Worm (Caenorhabditis elegans) whole organism, L3 larva: ENCODE measurements around the gene ZK105.3.
A peak's percentile ranks its signal among the peaks of the same experiment; 100 is the strongest.

Experiments used
- R02D3.7 ChIP-seq: fragments of 150-350 bp; optimal IDR thresholded peaks from 2 replicates; lab custom pipeline; 2014; ENCODE audit warnings: missing biosample characterization, missing genetic modification characterization
- ZK546.5 ChIP-seq: sonication (generic microtip); optimal IDR thresholded peaks from 2 replicates; lab custom pipeline; 2017; ENCODE audit warnings: missing biosample characterization, missing genetic modification characterization
- ceh-16 ChIP-seq: sonication (generic microtip); optimal IDR thresholded peaks from 2 replicates; lab custom pipeline; 2017; ENCODE audit warnings: missing biosample characterization, missing genetic modification characterization
- ceh-28 ChIP-seq: fragments of 150-350 bp; optimal IDR thresholded peaks from 2 replicates; lab custom pipeline; 2014; ENCODE audit warnings: missing biosample characterization, missing genetic modification reagents, missing genetic modification characterization
- ceh-82 ChIP-seq: fragments of 150-350 bp; optimal IDR thresholded peaks from 2 replicates; lab custom pipeline; 2014; ENCODE audit warnings: missing biosample characterization, missing genetic modification characterization
- egl-27 ChIP-seq: sonication (generic microtip); optimal IDR thresholded peaks from 4 replicates; lab custom pipeline; 2017; ENCODE audit warnings: missing biosample characterization, missing genetic modification reagents, missing genetic modification characterization
- egl-5 ChIP-seq: fragments of 150-350 bp; optimal IDR thresholded peaks from 2 replicates; lab custom pipeline; 2017; ENCODE audit warnings: missing biosample characterization, missing genetic modification reagents, missing genetic modification characterization, inconsistent platforms
- elt-1 ChIP-seq: fragments of 150-350 bp; optimal IDR thresholded peaks from 2 replicates; lab custom pipeline; 2014; ENCODE audit warnings: missing biosample characterization, missing genetic modification characterization
- elt-2 ChIP-seq: sonication (generic microtip); optimal IDR thresholded peaks from 2 replicates; lab custom pipeline; 2016; ENCODE audit warnings: missing genetic modification reagents, mild to moderate bottlenecking, missing genetic modification characterization, missing compliant biosample characterization
- elt-3 ChIP-seq, 3 experiments: fragments of 150-350 bp in 1 of 3; sonication (generic microtip) in 2 of 3; optimal IDR thresholded peaks; 2 replicates in 2 of 3; 4 replicates in 1 of 3; lab custom pipeline; 2014 to 2017; ENCODE audit warnings: missing biosample characterization in 3 of 3, missing genetic modification characterization in 3 of 3
- eor-1 ChIP-seq, 2 experiments: fragments of 150-350 bp; optimal IDR thresholded peaks; 2 replicates each; lab custom pipeline; 2014 to 2018; ENCODE audit warnings: missing biosample characterization in 2 of 2, missing genetic modification characterization in 2 of 2
- fkh-10 ChIP-seq: sonication (generic microtip); optimal IDR thresholded peaks from 2 replicates; lab custom pipeline; 2017; ENCODE audit warnings: missing biosample characterization, missing genetic modification reagents, missing genetic modification characterization
- fkh-2 ChIP-seq: fragments of 150-350 bp; optimal IDR thresholded peaks from 2 replicates; lab custom pipeline; 2014; ENCODE audit warnings: missing biosample characterization, missing genetic modification reagents, missing genetic modification characterization
- fos-1 ChIP-seq: fragments of 150-350 bp; optimal IDR thresholded peaks from 2 replicates; lab custom pipeline; 2014; ENCODE audit warnings: missing biosample characterization, missing genetic modification characterization
- hmg-11 ChIP-seq: sonication (generic microtip); optimal IDR thresholded peaks from 2 replicates; lab custom pipeline; 2016; ENCODE audit warnings: missing genetic modification characterization, missing compliant biosample characterization
- lin-15B ChIP-seq: fragments of 150-350 bp; optimal IDR thresholded peaks from 2 replicates; lab custom pipeline; 2014; ENCODE audit warnings: missing biosample characterization, missing genetic modification characterization
- lin-39 ChIP-seq: fragments of 150-350 bp; optimal IDR thresholded peaks from 2 replicates; lab custom pipeline; 2018; ENCODE audit warnings: missing biosample characterization, missing genetic modification reagents, missing genetic modification characterization
- lsy-12 ChIP-seq: sonication (generic microtip); optimal IDR thresholded peaks from 2 replicates; lab custom pipeline; 2016; ENCODE audit warnings: mild to moderate bottlenecking, missing genetic modification characterization, missing compliant biosample characterization
- mdl-1 ChIP-seq: fragments of 150-350 bp; optimal IDR thresholded peaks from 2 replicates; lab custom pipeline; 2014; ENCODE audit warnings: missing biosample characterization, missing genetic modification characterization
- mml-1 ChIP-seq: fragments of 150-350 bp; sonication (generic microtip); optimal IDR thresholded peaks from 3 replicates; lab custom pipeline; 2014; ENCODE audit warnings: missing biosample characterization, missing genetic modification characterization
- nfya-1 ChIP-seq: sonication (generic microtip); optimal IDR thresholded peaks from 2 replicates; lab custom pipeline; 2017; ENCODE audit warnings: missing genetic modification characterization, mild to moderate bottlenecking, missing compliant biosample characterization, antibody characterized with exemption, moderate library complexity; ENCODE audit not compliant: insufficient read depth
- nhr-23 ChIP-seq: fragments of 150-350 bp; optimal IDR thresholded peaks from 2 replicates; lab custom pipeline; 2014; ENCODE audit warnings: missing biosample characterization, missing genetic modification reagents, missing genetic modification characterization
- nhr-25 ChIP-seq: sonication (generic microtip); optimal IDR thresholded peaks from 2 replicates; lab custom pipeline; 2017; ENCODE audit warnings: missing biosample characterization, missing genetic modification characterization
- nhr-76 ChIP-seq: fragments of 150-350 bp; sonication (generic microtip); optimal IDR thresholded peaks from 5 replicates; lab custom pipeline; 2014; ENCODE audit warnings: missing biosample characterization, missing genetic modification characterization
- nhr-77 ChIP-seq: fragments of 150-350 bp; optimal IDR thresholded peaks from 2 replicates; lab custom pipeline; 2014; ENCODE audit warnings: missing biosample characterization, missing genetic modification characterization
- pha-4 ChIP-seq: fragments of 150-350 bp; optimal IDR thresholded peaks from 2 replicates; lab custom pipeline; 2014; ENCODE audit warnings: missing biosample characterization, missing genetic modification reagents, missing genetic modification characterization
- pqm-1 ChIP-seq: fragments of 150-350 bp; optimal IDR thresholded peaks from 2 replicates; lab custom pipeline; 2017; ENCODE audit warnings: missing biosample characterization, missing genetic modification characterization, inconsistent platforms
- sea-2 ChIP-seq: fragments of 150-350 bp; sonication (generic microtip); optimal IDR thresholded peaks from 4 replicates; lab custom pipeline; 2014; ENCODE audit warnings: missing biosample characterization, missing genetic modification reagents, missing genetic modification characterization
- skn-1 ChIP-seq: fragments of 150-350 bp; optimal IDR thresholded peaks from 2 replicates; lab custom pipeline; 2014; ENCODE audit warnings: missing biosample characterization, missing genetic modification characterization
- tbx-2 ChIP-seq: sonication (generic microtip); optimal IDR thresholded peaks from 2 replicates; lab custom pipeline; 2016; ENCODE audit warnings: mild to moderate bottlenecking, missing genetic modification characterization, missing compliant biosample characterization
- unc-39 ChIP-seq: sonication (generic microtip); optimal IDR thresholded peaks from 4 replicates; lab custom pipeline; 2017; ENCODE audit warnings: missing biosample characterization, missing genetic modification characterization
- zag-1 ChIP-seq: fragments of 150-350 bp; optimal IDR thresholded peaks from 2 replicates; lab custom pipeline; 2014; ENCODE audit warnings: missing biosample characterization, missing genetic modification characterization
- ztf-11 ChIP-seq: fragments of 150-350 bp; optimal IDR thresholded peaks from 2 replicates; lab custom pipeline; 2014; ENCODE audit warnings: missing biosample characterization, missing genetic modification characterization
- ztf-4 ChIP-seq: fragments of 150-350 bp; optimal IDR thresholded peaks from 2 replicates; lab custom pipeline; 2014; ENCODE audit warnings: missing biosample characterization, missing genetic modification characterization

The ZK105.3 gene

ce11 chrV:7721945-7722344 is 25.0 kb downstream of the ZK105.3 start, which contains the start of gene ZK105.14:
TSS of gene ZK105.14 (minus strand) at chrV:7722045.
- no peak for TF ChIP-seq ceh-28
- TF ChIP-seq nhr-25 (tag; lab: Kevin White, UChicago), result no peak
- TF ChIP-seq elt-1 (tag; lab: Kevin White, UChicago), result no peak
- TF ChIP-seq ceh-82 (tag; lab: Kevin White, UChicago), result no peak
- no peak for TF ChIP-seq skn-1 (tag; lab: Kevin White, UChicago)
- TF ChIP-seq ZK546.5, result no peak
- TF ChIP-seq ztf-4 (tag; lab: Kevin White, UChicago), result no peak
- no peak for TF ChIP-seq lsy-12 (tag; lab: Kevin White, UChicago)
- no peak for TF ChIP-seq unc-39
- TF ChIP-seq mml-1 (tag; lab: Kevin White, UChicago), result no peak
- TF ChIP-seq nhr-77 (tag; lab: Kevin White, UChicago), result no peak
- TF ChIP-seq eor-1 (tag; optimal IDR thresholded peaks at IDR 0.05; lab: Kevin White, UChicago), result no peak
- no peak for TF ChIP-seq pqm-1

DNA sequence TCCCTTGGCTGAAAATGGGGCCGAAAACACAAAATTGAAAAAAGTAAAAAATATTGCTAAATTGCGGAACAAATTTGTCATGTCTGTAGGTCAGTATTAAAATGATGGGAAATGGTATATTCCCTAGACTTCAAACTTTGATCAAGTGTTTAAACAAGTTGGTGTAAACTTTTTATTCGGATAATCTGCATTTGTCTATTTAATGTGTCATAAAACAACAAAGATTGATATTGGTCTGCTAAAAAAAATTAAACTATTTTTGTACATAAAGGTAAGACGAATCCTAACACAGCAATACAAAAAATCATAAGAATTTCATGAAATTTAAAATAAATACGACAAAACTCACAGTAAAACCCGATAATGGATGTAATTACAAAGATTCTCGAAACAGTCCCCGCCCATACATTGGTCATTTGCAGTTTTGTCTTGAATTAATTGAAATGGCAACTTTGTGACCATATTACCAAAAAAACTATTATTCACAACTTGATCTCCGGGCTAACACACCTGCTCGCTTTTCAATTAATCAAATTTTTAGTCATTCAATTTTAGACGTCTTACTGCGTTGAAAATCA is 27.1 kb downstream of the ZK105.3 start, which contains the start of the genes ZK105.6 and ZK105.8:
Gene ZK105.6 (minus strand): TSS at position 101 of the 578 bp plus-strand sequence.
Gene ZK105.8 (plus strand): TSS at position 528 of the 578 bp plus-strand sequence.
- no peak for TF ChIP-seq mdl-1 (tag; lab: Kevin White, UChicago)
- no peak for TF ChIP-seq ztf-11 (tag; lab: Kevin White, UChicago)
- no peak for TF ChIP-seq fos-1
- TF ChIP-seq ZK546.5, result no peak
- TF ChIP-seq fkh-10 (GFP tag; lab: Kevin White, UChicago), result no peak
- no peak for TF ChIP-seq nhr-23 (tag; lab: Kevin White, UChicago)
- TF ChIP-seq fkh-2 (tag; lab: Kevin White, UChicago), result no peak
- no peak for TF ChIP-seq nfya-1 (tag; lab: Kevin White, UChicago)
- no peak for TF ChIP-seq R02D3.7 (tag; lab: Kevin White, UChicago)
- TF ChIP-seq lin-15B (tag; lab: Kevin White, UChicago), result no peak
- TF ChIP-seq nhr-76 (tag; lab: Kevin White, UChicago), result no peak
- TF ChIP-seq elt-3 (tag; optimal IDR thresholded peaks at IDR 0.05; lab: Kevin White, UChicago), result no peak
- no peak for TF ChIP-seq zag-1 (tag; lab: Kevin White, UChicago)
- no peak for TF ChIP-seq ceh-82 (tag; lab: Kevin White, UChicago)
- TF ChIP-seq hmg-11 (tag; lab: Kevin White, UChicago), result no peak
- no peak for TF ChIP-seq nhr-77 (tag; lab: Kevin White, UChicago)
- no peak for TF ChIP-seq lin-39 (tag; lab: Kevin White, UChicago)
- no peak for TF ChIP-seq ceh-16 (tag; lab: Kevin White, UChicago)
- TF ChIP-seq nhr-25 (tag; lab: Kevin White, UChicago), result no peak
- no peak for TF ChIP-seq sea-2

- TF ChIP-seq zag-1 (tag; lab: Kevin White, UChicago), result no peak
- TF ChIP-seq elt-2 (tag; lab: Kevin White, UChicago), result no peak
- TF ChIP-seq tbx-2 (tag; lab: Kevin White, UChicago), result no peak
- TF ChIP-seq ztf-11 (tag; lab: Kevin White, UChicago), result no peak
- no peak for TF ChIP-seq lin-15B (tag; lab: Kevin White, UChicago)
- TF ChIP-seq ztf-4 (tag; lab: Kevin White, UChicago), result no peak
- TF ChIP-seq elt-3 (tag; optimal IDR thresholded peaks at IDR 0.05; lab: Kevin White, UChicago), result no peak
- TF ChIP-seq elt-1 (tag; lab: Kevin White, UChicago), result no peak
- no peak for TF ChIP-seq nfya-1 (tag; lab: Kevin White, UChicago)
- TF ChIP-seq pha-4 (tag; lab: Kevin White, UChicago), result no peak
- no peak for TF ChIP-seq nhr-23 (tag; lab: Kevin White, UChicago)
- no peak for TF ChIP-seq mdl-1 (tag; lab: Kevin White, UChicago)
- TF ChIP-seq egl-5 (tag; lab: Kevin White, UChicago), result no peak
- no peak for TF ChIP-seq pqm-1
- no peak for TF ChIP-seq skn-1 (tag; lab: Kevin White, UChicago)
Measured at ce11 chrV:7726202-7726601, 29.3 kb downstream of the ZK105.3 start.

ce11 chrV:7726927-7727326 is 30.0 kb downstream of the ZK105.3 start:
- no peak for TF ChIP-seq hmg-11 (tag; lab: Kevin White, UChicago)
- TF ChIP-seq egl-27 (tag; lab: Kevin White, UChicago), result no peak
- TF ChIP-seq nfya-1 (tag; lab: Kevin White, UChicago), result peak; percentile 18
- no peak for TF ChIP-seq elt-3 (tag; optimal IDR thresholded peaks at IDR 0.05; lab: Kevin White, UChicago)
